Fruit fly (Drosophila melanogaster) Kc167 (cell line): Measurements from ENCODE around the gene Fad2.

Experiments
- Myc ChIP-seq: fragments of >200 bp; optimal IDR thresholded peaks from 2 replicates; lab custom pipeline; 2017; ENCODE audit warnings: missing external identifiers
- Sin3A ChIP-seq: fragments of >200 bp; optimal IDR thresholded peaks from 2 replicates; lab custom pipeline; 2018; ENCODE audit warnings: missing external identifiers
- h ChIP-seq: fragments of >200 bp; optimal IDR thresholded peaks from 3 replicates; lab custom pipeline; 2018; ENCODE audit warnings: missing external identifiers
- insv ChIP-seq: fragments of >200 bp; optimal IDR thresholded peaks from 3 replicates; lab custom pipeline; 2018; ENCODE audit warnings: missing external identifiers
- psq ChIP-seq: fragments of >200 bp; optimal IDR thresholded peaks from 2 replicates; lab custom pipeline; 2017; ENCODE audit warnings: missing external identifiers
- ttk ChIP-seq: sonication (Bioruptor generic); optimal IDR thresholded peaks from 2 replicates; lab custom pipeline; 2017; ENCODE audit warnings: missing external identifiers

The Fad2 gene

dm6 chr3L:11052760-11053259 is 29.5 kb downstream of the Fad2 start:
- TF ChIP-seq insv (lab: Kevin White, UChicago), result no peak
- TF ChIP-seq ttk (lab: Kevin White, UChicago), result no peak
- TF ChIP-seq psq (lab: Kevin White, UChicago), result no peak
- no peak for TF ChIP-seq h (lab: Kevin White, UChicago)
- no peak for TF ChIP-seq Sin3A (lab: Kevin White, UChicago)
- TF ChIP-seq Myc, result no peak

dm6 chr3L:11053843-11054242 is 30.5 kb downstream of the Fad2 start, which contains the start of gene CG7888:
CG7888 (plus strand) TSS chr3L:11054035.
- TF ChIP-seq h (lab: Kevin White, UChicago), result no peak
- no peak for TF ChIP-seq ttk (lab: Kevin White, UChicago)
- no peak for TF ChIP-seq psq (lab: Kevin White, UChicago)
- TF ChIP-seq Sin3A (lab: Kevin White, UChicago), result no peak
- no peak for TF ChIP-seq Myc
- no peak for TF ChIP-seq insv (lab: Kevin White, UChicago)

dm6 chr3L:11061200-11061599 is 37.9 kb downstream of the Fad2 start, which contains the start of the genes CG6321 and Blos2:
CG6321 (minus strand) TSS chr3L:11061224.
Blos2 (plus strand) TSS chr3L:11061571.
- TF ChIP-seq ttk (lab: Kevin White, UChicago), result no peak
- TF ChIP-seq h (lab: Kevin White, UChicago), result no peak
- TF ChIP-seq Sin3A (lab: Kevin White, UChicago), result no peak
- no peak for TF ChIP-seq psq (lab: Kevin White, UChicago)
- TF ChIP-seq insv (lab: Kevin White, UChicago), result no peak
- TF ChIP-seq Myc, result no peak

- TF ChIP-seq insv (lab: Kevin White, UChicago) (no peak), ttk (lab: Kevin White, UChicago) (no peak), h (lab: Kevin White, UChicago) (no peak), Myc (no peak), Sin3A (lab: Kevin White, UChicago) (no peak), psq (lab: Kevin White, UChicago) (no peak)
Observed at dm6 chr3L:11062441-11062840, 39.1 kb downstream of the Fad2 start, which contains the start of gene CG32069. CG32069 (minus strand) TSS chr3L:11062614.

dm6 chr3L:11064689-11065088 is 41.4 kb downstream of the Fad2 start, which contains the start of the genes CG32075, CG45101 and SuUR:
CG32075 (minus strand) TSS chr3L:11064941.
CG45101 (plus strand) TSS chr3L:11064991.
SuUR (plus strand) TSS chr3L:11064991.
- TF ChIP-seq insv (lab: Kevin White, UChicago), result no peak
- no peak for TF ChIP-seq ttk (lab: Kevin White, UChicago)
- TF ChIP-seq Sin3A (lab: Kevin White, UChicago), result no peak
- TF ChIP-seq Myc, result no peak
- no peak for TF ChIP-seq psq (lab: Kevin White, UChicago)
- no peak for TF ChIP-seq h (lab: Kevin White, UChicago)

dm6 chr3L:11065850-11066249 is 42.5 kb downstream of the Fad2 start:
- no peak for TF ChIP-seq Sin3A (lab: Kevin White, UChicago)
- no peak for TF ChIP-seq psq (lab: Kevin White, UChicago)
- TF ChIP-seq insv (lab: Kevin White, UChicago), result no peak
- TF ChIP-seq ttk (lab: Kevin White, UChicago), result no peak
- no peak for TF ChIP-seq Myc
- TF ChIP-seq h (lab: Kevin White, UChicago), result no peak

dm6 chr3L:11069764-11070163 is 46.4 kb downstream of the Fad2 start, which contains the start of gene CG6310:
CG6310 (minus strand) TSS chr3L:11069864.
- TF ChIP-seq Myc (no peak), h (lab: Kevin White, UChicago) (no peak), ttk (lab: Kevin White, UChicago) (no peak), Sin3A (lab: Kevin White, UChicago) (no peak), insv (lab: Kevin White, UChicago) (no peak), psq (lab: Kevin White, UChicago) (no peak)

- TF ChIP-seq psq (lab: Kevin White, UChicago) (no peak), Sin3A (lab: Kevin White, UChicago) (no peak), h (lab: Kevin White, UChicago) (no peak), insv (lab: Kevin White, UChicago) (no peak), Myc (no peak), ttk (lab: Kevin White, UChicago) (no peak)
Observed at dm6 chr3L:11070372-11070854, 47.1 kb downstream of the Fad2 start, which contains the start of gene Mocs1. Mocs1 (plus strand) TSS chr3L:11070526.

dm6 chr3L:11071057-11071456 is 47.7 kb downstream of the Fad2 start:
- no peak for TF ChIP-seq Sin3A (lab: Kevin White, UChicago)
- no peak for TF ChIP-seq h (lab: Kevin White, UChicago)
- TF ChIP-seq psq (lab: Kevin White, UChicago), result no peak
- TF ChIP-seq insv (lab: Kevin White, UChicago), result no peak
- TF ChIP-seq Myc, result no peak
- TF ChIP-seq ttk (lab: Kevin White, UChicago), result no peak
